Fruit fly (Drosophila melanogaster) whole organism, prepupa: ENCODE measurements around the gene HIP-R.

Source experiments
- Blimp-1 ChIP-seq: fragments of 200-800 bp; sonication (Bioruptor generic); optimal IDR thresholded peaks from 3 replicates; lab custom pipeline; 2017; ENCODE audit warnings: missing biosample characterization, missing genetic modification characterization, mild to moderate bottlenecking, moderate library complexity, missing genetic modification reagents
- CG10631 ChIP-seq: fragments of 200-800 bp; sonication (Bioruptor generic); optimal IDR thresholded peaks from 2 replicates; lab custom pipeline; 2016; ENCODE audit warnings: missing biosample characterization, missing genetic modification characterization
- CG10669 ChIP-seq: fragments of 200-800 bp; sonication (Bioruptor generic); optimal IDR thresholded peaks from 3 replicates; lab custom pipeline; 2018; ENCODE audit warnings: missing biosample characterization, mild to moderate bottlenecking, missing genetic modification characterization, moderate library complexity
- CG11902 ChIP-seq: fragments of 200-800 bp; sonication (Bioruptor generic); optimal IDR thresholded peaks from 3 replicates; lab custom pipeline; 2016; ENCODE audit warnings: missing biosample characterization, missing genetic modification characterization
- CG16779 ChIP-seq: fragments of 200-800 bp; sonication (Bioruptor generic); optimal IDR thresholded peaks from 3 replicates; lab custom pipeline; 2017; ENCODE audit warnings: missing biosample characterization, mild to moderate bottlenecking, missing genetic modification characterization
- CG32006 ChIP-seq: fragments of 200-800 bp; sonication (Bioruptor generic); optimal IDR thresholded peaks from 3 replicates; lab custom pipeline; 2017; ENCODE audit warnings: missing biosample characterization, mild to moderate bottlenecking, missing genetic modification characterization
- CG3919 ChIP-seq: fragments of 200-800 bp; sonication (Bioruptor generic); optimal IDR thresholded peaks from 3 replicates; lab custom pipeline; 2016; ENCODE audit warnings: missing biosample characterization, missing genetic modification characterization
- CG6163 ChIP-seq: fragments of 200-800 bp; sonication (Bioruptor generic); IDR thresholded peaks from 3 replicates; pipeline ENCODE4 v1.3.6; 2022; ENCODE audit warnings: missing biosample characterization, missing genetic modification characterization
- CG6276 ChIP-seq: fragments of 200-800 bp; sonication (Bioruptor generic); optimal IDR thresholded peaks from 2 replicates; lab custom pipeline; 2017; ENCODE audit warnings: missing biosample characterization, mild to moderate bottlenecking, missing genetic modification characterization
- CG6792 ChIP-seq: fragments of 200-800 bp; sonication (Bioruptor generic); optimal IDR thresholded peaks from 3 replicates; lab custom pipeline; 2016; ENCODE audit warnings: missing biosample characterization, missing genetic modification characterization
- CG6808 ChIP-seq: fragments of 200-800 bp; sonication (Bioruptor generic); optimal IDR thresholded peaks from 3 replicates; lab custom pipeline; 2017; ENCODE audit warnings: missing biosample characterization, missing genetic modification characterization, mild to moderate bottlenecking, moderate library complexity, missing genetic modification reagents
- CG6854 ChIP-seq: fragments of 200-800 bp; sonication (Bioruptor generic); optimal IDR thresholded peaks from 2 replicates; lab custom pipeline; 2017; ENCODE audit warnings: missing biosample characterization, mild to moderate bottlenecking, missing genetic modification characterization
- CG9139 ChIP-seq: fragments of 200-800 bp; sonication (Bioruptor generic); optimal IDR thresholded peaks from 3 replicates; lab custom pipeline; 2017; ENCODE audit warnings: missing biosample characterization, mild to moderate bottlenecking, missing genetic modification characterization
- Eip78C ChIP-seq: fragments of 200-800 bp; sonication (Bioruptor generic); peaks from one replicate; lab custom pipeline; 2016; ENCODE audit warnings: missing biosample characterization, missing genetic modification characterization
- Eip93F ChIP-seq: fragments of 200-800 bp; sonication (Bioruptor generic); optimal IDR thresholded peaks from 2 replicates; lab custom pipeline; 2016; ENCODE audit warnings: missing biosample characterization, mild to moderate bottlenecking, missing genetic modification characterization
- Ets96B ChIP-seq: fragments of 200-800 bp; optimal IDR thresholded peaks from 2 replicates; lab custom pipeline; 2019; ENCODE audit warnings: missing biosample characterization, mild to moderate bottlenecking, missing genetic modification characterization, moderate library complexity
- Gug ChIP-seq: fragments of 200-800 bp; sonication (Bioruptor generic); IDR thresholded peaks from 2 replicates; pipeline ENCODE4 v1.3.6; 2022; ENCODE audit warnings: missing biosample characterization, missing genetic modification characterization
- Hr39 ChIP-seq: fragments of 200-800 bp; sonication (Bioruptor generic); optimal IDR thresholded peaks from 2 replicates; lab custom pipeline; 2016; ENCODE audit warnings: missing biosample characterization, missing genetic modification characterization
- Hr4 ChIP-seq: fragments of 200-800 bp; sonication (Bioruptor generic); optimal IDR thresholded peaks from 3 replicates; lab custom pipeline; 2016; ENCODE audit warnings: missing biosample characterization, missing genetic modification characterization
- Lpt ChIP-seq: fragments of 200-800 bp; sonication (Bioruptor generic); optimal IDR thresholded peaks from 3 replicates; lab custom pipeline; 2016; ENCODE audit warnings: missing biosample characterization, missing genetic modification characterization
- OdsH ChIP-seq: fragments of 200-800 bp; sonication (Bioruptor generic); optimal IDR thresholded peaks from 3 replicates; lab custom pipeline; 2016; ENCODE audit warnings: missing biosample characterization, missing genetic modification characterization
- Smox ChIP-seq: fragments of 200-800 bp; sonication (Bioruptor generic); optimal IDR thresholded peaks from 3 replicates; lab custom pipeline; 2016; ENCODE audit warnings: missing biosample characterization, missing genetic modification characterization
- Sox102F ChIP-seq: fragments of 200-800 bp; sonication (Bioruptor generic); optimal IDR thresholded peaks from 2 replicates; lab custom pipeline; 2016; ENCODE audit warnings: missing biosample characterization, mild to moderate bottlenecking, missing genetic modification characterization
- cyc ChIP-seq: fragments of 200-800 bp; sonication (Bioruptor generic); optimal IDR thresholded peaks from 3 replicates; lab custom pipeline; 2016; ENCODE audit warnings: missing biosample characterization, missing genetic modification characterization
- dac ChIP-seq: fragments of 200-800 bp; sonication (Bioruptor generic); optimal IDR thresholded peaks from 2 replicates; lab custom pipeline; 2017; ENCODE audit warnings: missing biosample characterization, mild to moderate bottlenecking, missing genetic modification characterization
- eg ChIP-seq: fragments of 200-800 bp; sonication (Bioruptor generic); IDR thresholded peaks from 3 replicates; pipeline ENCODE4 v1.3.6; 2022; ENCODE audit warnings: missing biosample characterization, missing genetic modification characterization
- esn ChIP-seq: fragments of 200-800 bp; sonication (Bioruptor generic); optimal IDR thresholded peaks from 2 replicates; lab custom pipeline; 2016; ENCODE audit warnings: missing biosample characterization, mild to moderate bottlenecking, missing genetic modification characterization, moderate library complexity
- fd59A ChIP-seq: fragments of 200-800 bp; sonication (Bioruptor generic); optimal IDR thresholded peaks from 2 replicates; lab custom pipeline; 2017; ENCODE audit warnings: missing biosample characterization, mild to moderate bottlenecking, missing genetic modification characterization, missing genetic modification reagents
- fd85E ChIP-seq: fragments of 200-800 bp; sonication (Bioruptor generic); optimal IDR thresholded peaks from 3 replicates; lab custom pipeline; 2016; ENCODE audit warnings: missing biosample characterization, missing genetic modification characterization
- fkh ChIP-seq: fragments of 200-800 bp; sonication (Bioruptor generic); optimal IDR thresholded peaks from 3 replicates; lab custom pipeline; 2017; ENCODE audit warnings: missing biosample characterization, mild to moderate bottlenecking, missing genetic modification characterization, moderate library complexity
- lz ChIP-seq: fragments of 200-800 bp; sonication (Bioruptor generic); optimal IDR thresholded peaks from 3 replicates; lab custom pipeline; 2016; ENCODE audit warnings: missing biosample characterization, missing genetic modification characterization
- net ChIP-seq: fragments of 200-800 bp; sonication (Bioruptor generic); optimal IDR thresholded peaks from 3 replicates; lab custom pipeline; 2016; ENCODE audit warnings: missing biosample characterization, missing genetic modification characterization
- pdm3 ChIP-seq: fragments of 200-800 bp; sonication (Bioruptor generic); optimal IDR thresholded peaks from 3 replicates; lab custom pipeline; 2016; ENCODE audit warnings: missing biosample characterization, missing genetic modification characterization
- salr ChIP-seq, 2 experiments: fragments of 200-800 bp; sonication (Bioruptor generic); optimal IDR thresholded peaks; 3 replicates each; lab custom pipeline; 2016 to 2018; ENCODE audit warnings: missing biosample characterization in 2 of 2, missing genetic modification characterization in 2 of 2, mild to moderate bottlenecking in 1 of 2
- spab ChIP-seq: fragments of 200-800 bp; sonication (Bioruptor generic); optimal IDR thresholded peaks from 2 replicates; lab custom pipeline; 2017; ENCODE audit warnings: missing biosample characterization, mild to moderate bottlenecking, missing genetic modification characterization, missing genetic modification reagents
- ss ChIP-seq, 2 experiments: fragments of 200-800 bp; sonication (Bioruptor generic); optimal IDR thresholded peaks; 2 replicates in 1 of 2; 3 replicates in 1 of 2; lab custom pipeline; 2017 to 2018; ENCODE audit warnings: mild to moderate bottlenecking in 2 of 2, missing biosample characterization in 2 of 2, missing genetic modification characterization in 2 of 2, moderate library complexity in 1 of 2
- topi ChIP-seq: fragments of 200-800 bp; sonication (Bioruptor generic); optimal IDR thresholded peaks from 3 replicates; lab custom pipeline; 2016; ENCODE audit warnings: missing biosample characterization, missing genetic modification characterization

The HIP-R gene

dm6 chrX:3831761-3832160, 42.0 kb downstream of the HIP-R start (continued):
- no peak for TF ChIP-seq fd85E (GFP tag; lab: Kevin White, UChicago)
- TF ChIP-seq spab (GFP tag; lab: Kevin White, UChicago) = no peak
- TF ChIP-seq eg (GFP tag; lab: Robert Waterston, UW) = peak; percentile 51; the same call in 2 of the 3 replicates
- peak in 1 of 2 experiments; percentile 11 for TF ChIP-seq salr (GFP tag; optimal IDR thresholded peaks at IDR 0.05; lab: Kevin White, UChicago)
- TF ChIP-seq Eip78C (GFP tag; lab: Kevin White, UChicago) = peak; percentile 81
- TF ChIP-seq Hr39 = peak; percentile 33
- TF ChIP-seq OdsH = peak; percentile 32
- TF ChIP-seq Gug (GFP tag; lab: Robert Waterston, UW) = peak; percentile 45; the same call in 1 of the 2 replicates
- no peak for TF ChIP-seq CG11902
- TF ChIP-seq CG9139 (GFP tag; lab: Kevin White, UChicago) = no peak
- TF ChIP-seq Hr4 (GFP tag; lab: Kevin White, UChicago) = peak; percentile 15
- TF ChIP-seq CG10669 (GFP tag; lab: Kevin White, UChicago) = no peak
- TF ChIP-seq CG6792 (GFP tag; lab: Kevin White, UChicago) = peak; percentile 19
- peak; percentile 27 for TF ChIP-seq CG10631 (GFP tag; lab: Kevin White, UChicago)
- TF ChIP-seq topi (GFP tag; lab: Kevin White, UChicago) = peak; percentile 42
- no peak for TF ChIP-seq ss (GFP tag; optimal IDR thresholded peaks at IDR 0.05; lab: Kevin White, UChicago)
- TF ChIP-seq Eip93F (GFP tag; lab: Kevin White, UChicago) = no peak
- TF ChIP-seq CG6163 (GFP tag; lab: Robert Waterston, UW) = 0 out of 3 replicates have a peak, but pooled peaks have one; percentile 24
- no peak for TF ChIP-seq net (GFP tag; lab: Kevin White, UChicago)
- TF ChIP-seq Blimp-1 (GFP tag; lab: Kevin White, UChicago) = no peak
- no peak for TF ChIP-seq CG6808 (GFP tag; lab: Kevin White, UChicago)
- no peak for TF ChIP-seq dac (GFP tag; lab: Kevin White, UChicago)

DNA sequence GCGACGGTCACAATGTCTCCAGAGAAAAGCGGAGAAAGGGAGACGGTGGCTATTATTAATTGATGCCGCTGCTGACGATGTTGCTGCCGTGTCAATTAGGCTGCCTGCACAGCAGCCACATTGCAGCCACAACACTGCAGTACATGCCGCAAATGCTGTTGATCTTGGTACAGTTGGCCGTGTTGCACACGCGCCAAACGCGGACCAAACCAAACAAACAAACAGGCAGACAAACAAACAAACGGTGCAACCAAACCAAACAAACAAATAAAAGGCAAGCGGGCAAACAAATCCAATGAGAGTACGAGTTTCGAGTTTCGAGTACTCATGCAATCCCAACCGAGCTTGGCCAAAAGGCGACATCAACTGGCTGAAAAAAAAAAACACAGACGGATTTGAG, 42.5 kb downstream of the HIP-R start:
- TF ChIP-seq pdm3 = no peak
- no peak for TF ChIP-seq net (GFP tag; lab: Kevin White, UChicago)
- peak; percentile 61 for TF ChIP-seq fkh (GFP tag; lab: Kevin White, UChicago)
- TF ChIP-seq Eip93F (GFP tag; lab: Kevin White, UChicago) = no peak
- no peak for TF ChIP-seq CG6276
- TF ChIP-seq Sox102F (GFP tag; lab: Kevin White, UChicago) = no peak

DNA sequence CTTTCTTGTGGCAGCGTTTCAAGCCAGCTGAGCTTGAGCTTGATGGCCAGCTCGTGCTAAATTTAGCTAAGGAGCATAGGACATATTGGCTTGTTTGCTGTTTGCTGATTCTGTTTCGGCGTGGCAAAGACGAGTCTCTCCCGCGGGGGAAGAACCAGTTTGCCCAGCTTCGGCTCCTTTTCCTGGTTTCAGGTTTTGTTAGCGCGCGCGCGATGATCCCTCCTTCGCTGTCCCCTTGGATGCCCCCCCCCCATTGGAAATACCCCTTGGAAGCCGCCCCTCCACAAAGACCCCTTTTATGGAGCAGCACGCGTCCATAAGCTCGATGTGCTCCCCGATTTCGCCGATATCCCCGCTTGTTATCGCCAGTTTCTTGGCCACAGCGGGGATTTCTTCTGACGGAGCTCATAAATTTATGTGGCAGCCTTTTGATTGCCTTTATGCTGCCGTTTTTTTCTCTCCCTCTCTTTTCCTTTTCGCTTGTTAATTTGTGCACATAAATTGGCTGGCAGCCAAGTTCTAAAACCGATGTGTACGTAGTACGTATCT, 43.4 kb downstream of the HIP-R start:
- TF ChIP-seq Sox102F (GFP tag; lab: Kevin White, UChicago) (no peak), fd59A (no peak), Ets96B (tag; lab: Kevin White, UChicago) (no peak), CG3919 (GFP tag; lab: Kevin White, UChicago) (no peak), CG6808 (GFP tag; lab: Kevin White, UChicago) (peak; percentile 32), Hr4 (GFP tag; lab: Kevin White, UChicago) (no peak), lz (GFP tag; lab: Kevin White, UChicago) (no peak), CG9139 (GFP tag; lab: Kevin White, UChicago) (no peak), CG6854 (GFP tag; lab: Kevin White, UChicago) (peak; percentile 93), CG16779 (tag; lab: Kevin White, UChicago) (no peak), ss (GFP tag; optimal IDR thresholded peaks at IDR 0.05; lab: Kevin White, UChicago) (peak; percentile 8 to 27), Smox (GFP tag; lab: Kevin White, UChicago) (no peak), esn (GFP tag; lab: Kevin White, UChicago) (no peak), spab (GFP tag; lab: Kevin White, UChicago) (no peak), fkh (GFP tag; lab: Kevin White, UChicago) (no peak), Lpt (peak; percentile 24), CG32006 (no peak), Gug (GFP tag; lab: Robert Waterston, UW) (0 out of 2 replicates have a peak, but pooled peaks have one; percentile 8), CG11902 (no peak), fd85E (GFP tag; lab: Kevin White, UChicago) (no peak), cyc (GFP tag; lab: Kevin White, UChicago) (no peak)
- TF ChIP-seq, all 60 proteins: peak for 5
